Worm (Caenorhabditis elegans): ENCODE results near the gene H20J04.4.

DNA sequence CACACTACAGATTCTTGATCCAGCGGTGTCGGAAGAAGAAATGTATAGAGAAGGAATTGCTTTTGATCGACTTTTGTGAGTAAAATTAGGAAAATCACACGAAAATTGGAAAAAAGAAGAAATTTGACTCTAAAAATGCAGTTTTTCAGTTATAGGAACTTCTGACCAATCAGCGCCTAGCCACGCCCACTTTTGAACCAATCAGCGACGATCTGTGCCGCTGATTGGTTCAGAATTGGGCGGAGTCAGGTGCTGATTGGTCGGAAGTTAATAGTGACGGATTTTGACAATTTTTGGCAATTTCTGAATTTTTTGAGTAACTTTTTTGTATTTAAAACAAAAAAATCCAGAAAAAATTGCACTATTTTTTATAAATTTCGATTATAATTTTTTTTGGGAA is 12.7 kb downstream of the H20J04.4 start:
- TF ChIP-seq tbx-7 (tag; optimal IDR thresholded peaks at IDR 0.05) (no peak), ceh-2 (tag; optimal IDR thresholded peaks at IDR 0.05) (no peak)

Measured in whole organism, late embryonic.